Fruit fly (Drosophila melanogaster) whole organism, embryonic: Measurements from ENCODE around the gene Rab9Fa.

Experiments used
- Atf3 ChIP-seq: fragments of 200-800 bp; sonication (Bioruptor generic); optimal IDR thresholded peaks from 3 replicates; lab custom pipeline; 2016; ENCODE audit warnings: missing biosample characterization, missing genetic modification characterization
- CG12299 ChIP-seq: fragments of 200-800 bp; sonication (Bioruptor generic); optimal IDR thresholded peaks from 2 replicates; lab custom pipeline; 2018; ENCODE audit warnings: missing biosample characterization, mild to moderate bottlenecking, missing genetic modification characterization
- CG1233 ChIP-seq: fragments of 200-800 bp; sonication (Bioruptor generic); optimal IDR thresholded peaks from 4 replicates; lab custom pipeline; 2018; ENCODE audit warnings: missing biosample characterization, mild to moderate bottlenecking, missing genetic modification characterization
- CG14441 ChIP-seq: fragments of 200-800 bp; sonication (Bioruptor generic); IDR thresholded peaks from 2 replicates; pipeline ENCODE4 v1.3.6; 2022; ENCODE audit warnings: missing biosample characterization, missing genetic modification characterization
- CG16863 ChIP-seq: fragments of 200-800 bp; sonication (Bioruptor generic); optimal IDR thresholded peaks from 3 replicates; lab custom pipeline; 2016; ENCODE audit warnings: missing biosample characterization, missing genetic modification characterization
- CG17186 ChIP-seq: fragments of 200-800 bp; sonication (Bioruptor generic); optimal IDR thresholded peaks from 3 replicates; lab custom pipeline; 2017; ENCODE audit warnings: missing biosample characterization, missing genetic modification reagents, missing genetic modification characterization
- CG2889 ChIP-seq: fragments of 200-800 bp; sonication (Bioruptor generic); IDR thresholded peaks from 3 replicates; pipeline ENCODE4 v1.3.6; 2022; ENCODE audit warnings: missing biosample characterization, missing genetic modification characterization
- CG34224 ChIP-seq: fragments of 200-800 bp; sonication (Bioruptor generic); IDR thresholded peaks from 3 replicates; pipeline ENCODE4 v1.3.6; 2022; ENCODE audit warnings: missing biosample characterization, missing genetic modification characterization; ENCODE audit not compliant: partially characterized antibody
- CG3847 ChIP-seq: fragments of 200-800 bp; sonication (Bioruptor generic); IDR thresholded peaks from 2 replicates; pipeline ENCODE4 v1.3.6; 2022; ENCODE audit warnings: missing biosample characterization, missing genetic modification characterization
- CG4282 ChIP-seq: fragments of 200-800 bp; sonication (Bioruptor generic); optimal IDR thresholded peaks from 2 replicates; lab custom pipeline; 2016; ENCODE audit warnings: missing biosample characterization, missing genetic modification characterization
- CG4328 ChIP-seq: fragments of 200-800 bp; sonication (Bioruptor generic); optimal IDR thresholded peaks from 3 replicates; lab custom pipeline; 2017; ENCODE audit warnings: missing biosample characterization, missing genetic modification reagents, missing genetic modification characterization
- CG4360 ChIP-seq: fragments of 200-800 bp; sonication (Bioruptor generic); IDR thresholded peaks from 2 replicates; pipeline ENCODE4 v1.3.6; 2022; ENCODE audit warnings: missing biosample characterization, missing genetic modification characterization
- CG4404 ChIP-seq: fragments of 200-800 bp; sonication (Bioruptor generic); IDR thresholded peaks from 2 replicates; pipeline ENCODE4 v1.3.6; 2022; ENCODE audit warnings: missing biosample characterization, missing genetic modification characterization
- CG4820 ChIP-seq: fragments of 200-800 bp; sonication (Bioruptor generic); optimal IDR thresholded peaks from 3 replicates; lab custom pipeline; 2016; ENCODE audit warnings: missing biosample characterization, missing genetic modification characterization
- CG6654 ChIP-seq: fragments of 200-800 bp; sonication (Bioruptor generic); optimal IDR thresholded peaks from 2 replicates; lab custom pipeline; 2017; ENCODE audit warnings: missing biosample characterization, mild to moderate bottlenecking, missing genetic modification characterization
- CG6689 ChIP-seq: fragments of 200-800 bp; sonication (Bioruptor generic); IDR thresholded peaks from 2 replicates; pipeline ENCODE4 v1.3.6; 2022; ENCODE audit warnings: missing biosample characterization, missing genetic modification characterization
- CG8290 ChIP-seq, 3 experiments: fragments of 200-800 bp; sonication (Bioruptor generic); optimal IDR thresholded peaks; 2 replicates each; lab custom pipeline; 2016 to 2019; ENCODE audit warnings: missing biosample characterization in 3 of 3, missing genetic modification characterization in 3 of 3, mild to moderate bottlenecking in 2 of 3, moderate library complexity in 1 of 3
- CG8944 ChIP-seq: fragments of 200-800 bp; sonication (Bioruptor generic); optimal IDR thresholded peaks from 3 replicates; lab custom pipeline; 2016; ENCODE audit warnings: missing biosample characterization, missing genetic modification characterization
- CG9215 ChIP-seq: fragments of 200-800 bp; sonication (Bioruptor generic); IDR thresholded peaks from 2 replicates; pipeline ENCODE4 v1.3.6; 2022; ENCODE audit warnings: missing biosample characterization, missing genetic modification characterization
- CG9876 ChIP-seq: fragments of 200-800 bp; sonication (Bioruptor generic); optimal IDR thresholded peaks from 2 replicates; lab custom pipeline; 2016; ENCODE audit warnings: missing biosample characterization, missing genetic modification characterization
- CrebB ChIP-seq: fragments of 200-800 bp; sonication (Bioruptor generic); optimal IDR thresholded peaks from 3 replicates; lab custom pipeline; 2018; ENCODE audit warnings: missing biosample characterization, mild to moderate bottlenecking, missing genetic modification characterization
- Dad ChIP-seq: fragments of 200-800 bp; sonication (Bioruptor generic); optimal IDR thresholded peaks from 3 replicates; lab custom pipeline; 2016; ENCODE audit warnings: missing biosample characterization, missing genetic modification characterization
- Ets97D ChIP-seq: fragments of 200-800 bp; sonication (Bioruptor generic); optimal IDR thresholded peaks from 3 replicates; lab custom pipeline; 2016; ENCODE audit warnings: missing biosample characterization, missing genetic modification characterization
- HLH54F ChIP-seq: fragments of 200-800 bp; sonication (Bioruptor generic); optimal IDR thresholded peaks from 3 replicates; lab custom pipeline; 2016; ENCODE audit warnings: missing biosample characterization, missing genetic modification characterization
- HLHmδ ChIP-seq: fragments of 200-800 bp; sonication (Bioruptor generic); optimal IDR thresholded peaks from 2 replicates; lab custom pipeline; 2018; ENCODE audit warnings: missing biosample characterization, mild to moderate bottlenecking, missing genetic modification characterization, moderate library complexity
- Hr51 ChIP-seq, 2 experiments: fragments of 200-800 bp; sonication (Bioruptor generic); optimal IDR thresholded peaks; 2 replicates in 1 of 2; 3 replicates in 1 of 2; lab custom pipeline; 2016 to 2018; ENCODE audit warnings: missing biosample characterization in 2 of 2, missing genetic modification characterization in 2 of 2, mild to moderate bottlenecking in 1 of 2, moderate library complexity in 1 of 2
- Meics ChIP-seq: fragments of 200-800 bp; sonication (Bioruptor generic); optimal IDR thresholded peaks from 2 replicates; lab custom pipeline; 2017; ENCODE audit warnings: missing biosample characterization, mild to moderate bottlenecking, missing genetic modification characterization
- Mrtf ChIP-seq: fragments of 200-800 bp; sonication (Bioruptor generic); IDR thresholded peaks from 3 replicates; pipeline ENCODE4 v1.3.6; 2022; ENCODE audit warnings: missing biosample characterization, missing genetic modification characterization
- Scr ChIP-seq: fragments of 200-800 bp; sonication (Bioruptor generic); IDR thresholded peaks from 2 replicates; pipeline ENCODE4 v1.3.6; 2022; ENCODE audit warnings: missing biosample characterization, missing genetic modification characterization; ENCODE audit not compliant: partially characterized antibody
- bab2 ChIP-seq: fragments of 200-800 bp; sonication (Bioruptor generic); optimal IDR thresholded peaks from 2 replicates; lab custom pipeline; 2016; ENCODE audit warnings: missing biosample characterization, missing genetic modification characterization
- bowl ChIP-seq: fragments of 200-800 bp; sonication (Bioruptor generic); IDR thresholded peaks from 2 replicates; pipeline ENCODE4 v1.3.6; 2022; ENCODE audit warnings: missing biosample characterization, missing genetic modification characterization
- ci ChIP-seq: fragments of 200-800 bp; sonication (Bioruptor generic); IDR thresholded peaks from 3 replicates; pipeline ENCODE4 v1.3.6; 2022; ENCODE audit warnings: missing biosample characterization, missing genetic modification characterization
- corto ChIP-seq: fragments of 200-800 bp; sonication (Bioruptor generic); optimal IDR thresholded peaks from 2 replicates; lab custom pipeline; 2016; ENCODE audit warnings: missing biosample characterization, mild to moderate bottlenecking, missing genetic modification characterization, moderate library complexity
- dan ChIP-seq: fragments of 200-800 bp; sonication (Bioruptor generic); IDR thresholded peaks from 2 replicates; pipeline ENCODE4 v1.3.6; 2022; ENCODE audit warnings: missing biosample characterization, missing genetic modification characterization
- dmrt99B ChIP-seq: fragments of 200-800 bp; sonication (Bioruptor generic); optimal IDR thresholded peaks from 2 replicates; lab custom pipeline; 2018; ENCODE audit warnings: missing biosample characterization, mild to moderate bottlenecking, missing genetic modification characterization, moderate library complexity
- eve ChIP-seq, 2 experiments: fragments of >200 bp; optimal IDR thresholded peaks; 2 replicates each; lab custom pipeline; 2017; ENCODE audit warnings: missing biosample characterization in 2 of 2, missing genetic modification characterization in 2 of 2
- gsb ChIP-seq: fragments of 200-800 bp; sonication (Bioruptor generic); IDR thresholded peaks from 2 replicates; pipeline ENCODE4 v1.3.6; 2022; ENCODE audit warnings: missing biosample characterization, missing genetic modification characterization
- gsb-n ChIP-seq: fragments of 200-800 bp; sonication (Bioruptor generic); optimal IDR thresholded peaks from 3 replicates; lab custom pipeline; 2018; ENCODE audit warnings: missing biosample characterization, mild to moderate bottlenecking, missing genetic modification characterization
- kni ChIP-seq: fragments of 200-800 bp; sonication (Bioruptor generic); optimal IDR thresholded peaks from 3 replicates; lab custom pipeline; 2017; ENCODE audit warnings: mild to moderate bottlenecking, missing biosample characterization, missing genetic modification reagents, missing genetic modification characterization
- knrl ChIP-seq: fragments of 200-800 bp; sonication (Bioruptor generic); IDR thresholded peaks from 3 replicates; pipeline ENCODE4 v1.3.6; 2022; ENCODE audit warnings: missing biosample characterization, missing genetic modification characterization; ENCODE audit not compliant: partially characterized antibody
- lbe ChIP-seq: fragments of 200-800 bp; sonication (Bioruptor generic); optimal IDR thresholded peaks from 2 replicates; lab custom pipeline; 2016; ENCODE audit warnings: missing biosample characterization, mild to moderate bottlenecking, missing genetic modification characterization
- nau ChIP-seq: fragments of 200-800 bp; sonication (Bioruptor generic); optimal IDR thresholded peaks from 3 replicates; lab custom pipeline; 2017; ENCODE audit warnings: missing biosample characterization, mild to moderate bottlenecking, missing genetic modification characterization, missing genetic modification reagents
- org-1 ChIP-seq: fragments of 200-800 bp; sonication (Bioruptor generic); optimal IDR thresholded peaks from 2 replicates; lab custom pipeline; 2017; ENCODE audit warnings: missing biosample characterization, missing genetic modification characterization
- pnt ChIP-seq: fragments of 200-800 bp; sonication (Bioruptor generic); optimal IDR thresholded peaks from 3 replicates; lab custom pipeline; 2016; ENCODE audit warnings: missing biosample characterization, missing genetic modification characterization
- run ChIP-seq: fragments of 200-800 bp; sonication (Bioruptor generic); optimal IDR thresholded peaks from 3 replicates; lab custom pipeline; 2018; ENCODE audit warnings: missing biosample characterization, mild to moderate bottlenecking, missing genetic modification characterization
- sc ChIP-seq, 3 experiments: fragments of >200 bp in 2 of 3; fragments of 200-800 bp in 1 of 3; sonication (Bioruptor generic) in 1 of 3; optimal IDR thresholded peaks; 2 replicates in 2 of 3; 3 replicates in 1 of 3; lab custom pipeline; 2017; ENCODE audit warnings: mild to moderate bottlenecking in 1 of 3, missing biosample characterization in 1 of 3, missing genetic modification characterization in 1 of 3, missing genetic modification reagents in 1 of 3
- sd ChIP-seq: fragments of 200-800 bp; sonication (Bioruptor generic); optimal IDR thresholded peaks from 3 replicates; lab custom pipeline; 2018; ENCODE audit warnings: missing biosample characterization, mild to moderate bottlenecking, missing genetic modification characterization, moderate library complexity
- sim ChIP-seq: fragments of 200-800 bp; sonication (Bioruptor generic); IDR thresholded peaks from 2 replicates; pipeline ENCODE4 v1.3.6; 2022; ENCODE audit warnings: missing biosample characterization, missing genetic modification characterization
- so ChIP-seq: fragments of 200-800 bp; sonication (Bioruptor generic); IDR thresholded peaks from 3 replicates; pipeline ENCODE4 v1.3.6; 2022; ENCODE audit warnings: missing biosample characterization, missing genetic modification characterization
- tin ChIP-seq: fragments of 200-800 bp; sonication (Bioruptor generic); optimal IDR thresholded peaks from 3 replicates; lab custom pipeline; 2016; ENCODE audit warnings: missing biosample characterization, missing genetic modification characterization

Gene Rab9Fa

DNA sequence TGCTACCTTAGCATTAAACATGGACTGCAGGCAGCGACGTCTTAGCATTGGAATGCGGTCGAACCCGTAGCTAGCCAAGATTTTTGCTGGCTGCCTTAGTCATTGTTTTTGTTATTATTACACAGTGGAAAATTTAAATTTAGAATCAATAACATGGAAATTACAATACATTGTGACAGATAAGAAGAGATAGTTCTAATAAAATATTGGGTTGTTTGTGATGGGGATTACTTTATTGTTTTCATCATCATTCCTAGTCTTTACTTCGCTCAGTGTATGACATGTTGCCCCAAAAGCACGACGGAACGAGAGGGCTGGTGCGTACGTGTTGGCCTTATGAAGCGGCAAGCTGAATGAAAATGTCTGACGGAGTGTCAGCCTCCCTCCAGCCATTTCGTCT lies 14.2 kb downstream of the Rab9Fa start (continued):
- TF ChIP-seq CG16863 (GFP tag; lab: Kevin White, UChicago), result peak; percentile 73
- peak; percentile 63 for TF ChIP-seq CG12299 (tag; lab: Kevin White, UChicago)
- peak; percentile 79 for TF ChIP-seq tin (GFP tag; lab: Kevin White, UChicago)
- TF ChIP-seq knrl (GFP tag; lab: Robert Waterston, UW), result no peak
- peak; percentile 76 for TF ChIP-seq bowl (GFP tag; lab: Robert Waterston, UW)
- TF ChIP-seq CrebB (tag; lab: Kevin White, UChicago), result peak; percentile 82
- TF ChIP-seq kni (GFP tag; lab: Kevin White, UChicago), result peak; percentile 73
- no peak for TF ChIP-seq lbe (GFP tag; lab: Kevin White, UChicago)
- TF ChIP-seq CG2889, result peak; percentile 52; the same call in 1 of the 3 replicates
- peak; percentile 55 for TF ChIP-seq CG4404 (GFP tag; lab: Robert Waterston, UW)
- TF ChIP-seq CG4328 (GFP tag; lab: Kevin White, UChicago), result peak; percentile 71
- TF ChIP-seq sim (GFP tag; lab: Robert Waterston, UW), result peak; percentile 57; the same call in 1 of the 2 replicates
- peak; percentile 56 for TF ChIP-seq CG8290 (GFP tag; optimal IDR thresholded peaks at IDR 0.05; lab: Kevin White, UChicago)
- TF ChIP-seq CG8290 (tag; optimal IDR thresholded peaks at IDR 0.05; lab: Kevin White, UChicago), result peak in 1 of 2 experiments; percentile 93
- peak; percentile 69 for TF ChIP-seq Atf3
- TF ChIP-seq gsb (GFP tag; lab: Robert Waterston, UW), result peak; percentile 73
- TF ChIP-seq HLHmδ (GFP tag; lab: Kevin White, UChicago), result no peak
- no peak for TF ChIP-seq corto (GFP tag; lab: Kevin White, UChicago)
- TF ChIP-seq eve (GFP tag; optimal IDR thresholded peaks at IDR 0.05; lab: Kevin White, UChicago), result no peak
- peak; percentile 76 for TF ChIP-seq run (tag; lab: Kevin White, UChicago)
- peak; percentile 93 for TF ChIP-seq dmrt99B (tag; lab: Kevin White, UChicago)
- TF ChIP-seq Meics (GFP tag; lab: Kevin White, UChicago), result peak; percentile 82
- peak; percentile 52 for TF ChIP-seq Dad
- TF ChIP-seq ci (GFP tag; lab: Robert Waterston, UW), result peak; percentile 94
- peak; percentile 78 for TF ChIP-seq CG1233
- peak; percentile 73 for TF ChIP-seq bab2 (GFP tag; lab: Kevin White, UChicago)
- no peak for TF ChIP-seq CG34224
- peak; percentile 74 for TF ChIP-seq CG3847 (GFP tag; lab: Robert Waterston, UW)
- no peak for TF ChIP-seq Scr (GFP tag; lab: Robert Waterston, UW)
- no peak for TF ChIP-seq nau (GFP tag; lab: Kevin White, UChicago)
- no peak for TF ChIP-seq dan (GFP tag; lab: Robert Waterston, UW)
- TF ChIP-seq CG6689, result peak; percentile 85
- TF ChIP-seq CG4820 (GFP tag; lab: Kevin White, UChicago), result peak; percentile 76
- peak; percentile 62 for TF ChIP-seq CG8944
- TF ChIP-seq sc (optimal IDR thresholded peaks at IDR 0.05; lab: Kevin White, UChicago), result no peak
- peak; percentile 16 for TF ChIP-seq sc (GFP tag; optimal IDR thresholded peaks at IDR 0.05; lab: Kevin White, UChicago)
- TF ChIP-seq Mrtf, result peak; percentile 76
- TF ChIP-seq Ets97D, result no peak
- peak; percentile 40 for TF ChIP-seq CG6654 (GFP tag; lab: Kevin White, UChicago)
- peak; percentile 70 for TF ChIP-seq org-1
- TF ChIP-seq CG9876 (GFP tag; lab: Kevin White, UChicago), result peak; percentile 34
- TF ChIP-seq so (GFP tag; lab: Robert Waterston, UW), result peak; percentile 91
- TF ChIP-seq CG4360 (GFP tag; lab: Robert Waterston, UW), result 0 out of 2 replicates have a peak, but pooled peaks have one; percentile 36
- TF ChIP-seq gsb-n (tag; lab: Kevin White, UChicago), result peak; percentile 77
- peak; percentile 51 for TF ChIP-seq CG9215
- TF ChIP-seq pnt (GFP tag; lab: Kevin White, UChicago), result peak; percentile 83
- no peak for TF ChIP-seq CG17186 (GFP tag; lab: Kevin White, UChicago)
- TF ChIP-seq HLH54F (GFP tag; lab: Kevin White, UChicago), result peak; percentile 70
- TF ChIP-seq CG14441 (GFP tag; lab: Robert Waterston, UW), result peak; percentile 88
- TF ChIP-seq Hr51 (GFP tag; optimal IDR thresholded peaks at IDR 0.05; lab: Kevin White, UChicago), result peak; percentile 49 to 92
- TF ChIP-seq CG4282 (GFP tag; lab: Kevin White, UChicago), result peak; percentile 43
- TF ChIP-seq sd, result peak; percentile 98
